Fruit fly (Drosophila melanogaster) whole organism, embryonic: ENCODE data around the gene mask.
A peak's percentile ranks its signal among the peaks of the same experiment; 100 is the strongest.

ENCODE experiments used
- Bteb2 ChIP-seq: fragments of 200-800 bp; sonication (Bioruptor generic); optimal IDR thresholded peaks from 2 replicates; lab custom pipeline; 2016; ENCODE audit warnings: missing biosample characterization, missing genetic modification characterization
- CG1024 ChIP-seq: fragments of 200-800 bp; sonication (Bioruptor generic); IDR thresholded peaks from 2 replicates; pipeline ENCODE4 v1.3.6; 2022; ENCODE audit warnings: missing biosample characterization, missing genetic modification characterization
- CG10654 ChIP-seq: fragments of 200-800 bp; sonication (Bioruptor generic); optimal IDR thresholded peaks from 2 replicates; lab custom pipeline; 2016; ENCODE audit warnings: missing biosample characterization, missing genetic modification characterization
- CG10979 ChIP-seq: fragments of 200-800 bp; sonication (Bioruptor generic); optimal IDR thresholded peaks from 2 replicates; lab custom pipeline; 2018; ENCODE audit warnings: missing biosample characterization, mild to moderate bottlenecking, missing genetic modification characterization, moderate library complexity
- CG12071 ChIP-seq: fragments of 200-800 bp; sonication (Bioruptor generic); optimal IDR thresholded peaks from 3 replicates; lab custom pipeline; 2018; ENCODE audit warnings: missing biosample characterization, mild to moderate bottlenecking, missing genetic modification characterization
- CG12299 ChIP-seq: fragments of 200-800 bp; sonication (Bioruptor generic); optimal IDR thresholded peaks from 2 replicates; lab custom pipeline; 2018; ENCODE audit warnings: missing biosample characterization, mild to moderate bottlenecking, missing genetic modification characterization
- CG12942 ChIP-seq: fragments of 200-800 bp; sonication (Bioruptor generic); optimal IDR thresholded peaks from 3 replicates; lab custom pipeline; 2016; ENCODE audit warnings: missing biosample characterization, missing genetic modification characterization
- CG14710 ChIP-seq: fragments of 200-800 bp; sonication (Bioruptor generic); optimal IDR thresholded peaks from 3 replicates; lab custom pipeline; 2019; ENCODE audit warnings: missing biosample characterization, mild to moderate bottlenecking, missing genetic modification characterization, moderate library complexity
- CG17359 ChIP-seq: fragments of 200-800 bp; sonication (Bioruptor generic); optimal IDR thresholded peaks from 3 replicates; lab custom pipeline; 2018; ENCODE audit warnings: missing biosample characterization, mild to moderate bottlenecking, missing genetic modification characterization, moderate library complexity
- CG17568 ChIP-seq: fragments of 200-800 bp; sonication (Bioruptor generic); optimal IDR thresholded peaks from 2 replicates; lab custom pipeline; 2018; ENCODE audit warnings: missing biosample characterization, mild to moderate bottlenecking, missing genetic modification characterization, moderate library complexity
- CG31224 ChIP-seq: fragments of 200-800 bp; sonication (Bioruptor generic); IDR thresholded peaks from 2 replicates; pipeline ENCODE4 v1.3.6; 2022; ENCODE audit warnings: missing biosample characterization, missing genetic modification characterization
- CG34422 ChIP-seq: fragments of 200-800 bp; sonication (Bioruptor generic); IDR thresholded peaks from 3 replicates; pipeline ENCODE4 v1.3.6; 2022; ENCODE audit warnings: missing biosample characterization, missing genetic modification characterization
- CG3847 ChIP-seq: fragments of 200-800 bp; sonication (Bioruptor generic); IDR thresholded peaks from 2 replicates; pipeline ENCODE4 v1.3.6; 2022; ENCODE audit warnings: missing biosample characterization, missing genetic modification characterization
- CG4328 ChIP-seq: fragments of 200-800 bp; sonication (Bioruptor generic); optimal IDR thresholded peaks from 3 replicates; lab custom pipeline; 2017; ENCODE audit warnings: missing biosample characterization, missing genetic modification reagents, missing genetic modification characterization
- CG4360 ChIP-seq: fragments of 200-800 bp; sonication (Bioruptor generic); IDR thresholded peaks from 2 replicates; pipeline ENCODE4 v1.3.6; 2022; ENCODE audit warnings: missing biosample characterization, missing genetic modification characterization
- CG4617 ChIP-seq: fragments of 200-800 bp; sonication (Bioruptor generic); optimal IDR thresholded peaks from 3 replicates; lab custom pipeline; 2016; ENCODE audit warnings: missing biosample characterization, missing genetic modification characterization, borderline replicate concordance
- CG4707 ChIP-seq: fragments of 200-800 bp; sonication (Bioruptor generic); optimal IDR thresholded peaks from 2 replicates; lab custom pipeline; 2018; ENCODE audit warnings: missing biosample characterization, mild to moderate bottlenecking, missing genetic modification characterization, moderate library complexity
- CG6765 ChIP-seq: fragments of 200-800 bp; sonication (Bioruptor generic); optimal IDR thresholded peaks from 3 replicates; lab custom pipeline; 2017; ENCODE audit warnings: missing biosample characterization, mild to moderate bottlenecking, missing genetic modification characterization
- CG6813 ChIP-seq: fragments of 200-800 bp; sonication (Bioruptor generic); optimal IDR thresholded peaks from 2 replicates; lab custom pipeline; 2017; ENCODE audit warnings: missing biosample characterization, missing genetic modification characterization, mild to moderate bottlenecking, moderate library complexity, missing genetic modification reagents
- CG6854 ChIP-seq: fragments of 200-800 bp; sonication (Bioruptor generic); optimal IDR thresholded peaks from 3 replicates; lab custom pipeline; 2017; ENCODE audit warnings: missing biosample characterization, mild to moderate bottlenecking, missing genetic modification characterization
- CG7271 ChIP-seq: fragments of 200-800 bp; sonication (Bioruptor generic); optimal IDR thresholded peaks from 2 replicates; lab custom pipeline; 2018; ENCODE audit warnings: missing biosample characterization, mild to moderate bottlenecking, missing genetic modification characterization, moderate library complexity
- CG8281 ChIP-seq: fragments of 200-800 bp; sonication (Bioruptor generic); optimal IDR thresholded peaks from 2 replicates; lab custom pipeline; 2018; ENCODE audit warnings: missing biosample characterization, mild to moderate bottlenecking, missing genetic modification characterization, moderate library complexity
- Dip2 ChIP-seq: fragments of 200-800 bp; sonication (Bioruptor generic); IDR thresholded peaks from 2 replicates; pipeline ENCODE4 v1.3.6; 2022; ENCODE audit warnings: missing biosample characterization, missing genetic modification characterization
- Doc2 ChIP-seq: fragments of 200-800 bp; sonication (Bioruptor generic); IDR thresholded peaks from 2 replicates; pipeline ENCODE4 v1.3.6; 2022; ENCODE audit warnings: missing biosample characterization, missing genetic modification characterization
- ERR ChIP-seq: fragments of 200-800 bp; sonication (Bioruptor generic); optimal IDR thresholded peaks from 2 replicates; lab custom pipeline; 2016; ENCODE audit warnings: missing biosample characterization, missing genetic modification characterization
- HLH54F ChIP-seq: fragments of 200-800 bp; sonication (Bioruptor generic); optimal IDR thresholded peaks from 3 replicates; lab custom pipeline; 2016; ENCODE audit warnings: missing biosample characterization, missing genetic modification characterization
- Hr39 ChIP-seq: fragments of >200 bp; optimal IDR thresholded peaks from 2 replicates; lab custom pipeline; 2017
- Meics ChIP-seq: fragments of 200-800 bp; sonication (Bioruptor generic); optimal IDR thresholded peaks from 2 replicates; lab custom pipeline; 2017; ENCODE audit warnings: missing biosample characterization, mild to moderate bottlenecking, missing genetic modification characterization
- Myb ChIP-seq: fragments of 200-800 bp; sonication (Bioruptor generic); optimal IDR thresholded peaks from 2 replicates; lab custom pipeline; 2016; ENCODE audit warnings: missing biosample characterization, missing genetic modification characterization
- Neu2 ChIP-seq: fragments of 200-800 bp; sonication (Bioruptor generic); optimal IDR thresholded peaks from 3 replicates; lab custom pipeline; 2016; ENCODE audit warnings: missing biosample characterization, missing genetic modification characterization, borderline replicate concordance
- NfI ChIP-seq: fragments of 200-800 bp; sonication (Bioruptor generic); optimal IDR thresholded peaks from 3 replicates; lab custom pipeline; 2018; ENCODE audit warnings: missing biosample characterization, mild to moderate bottlenecking, missing genetic modification characterization, moderate library complexity
- Opbp ChIP-seq: fragments of 200-800 bp; sonication (Bioruptor generic); IDR thresholded peaks from 3 replicates; pipeline ENCODE4 v1.3.6; 2022; ENCODE audit warnings: missing biosample characterization, missing genetic modification characterization; ENCODE audit not compliant: partially characterized antibody
- Ravus ChIP-seq: fragments of 200-800 bp; sonication (Bioruptor generic); IDR thresholded peaks from 2 replicates; pipeline ENCODE4 v1.3.6; 2022; ENCODE audit warnings: missing biosample characterization, missing genetic modification characterization
- Sry-δ ChIP-seq: fragments of 200-800 bp; sonication (Bioruptor generic); optimal IDR thresholded peaks from 2 replicates; lab custom pipeline; 2016; ENCODE audit warnings: missing biosample characterization, missing genetic modification characterization
- ab ChIP-seq: fragments of 200-800 bp; sonication (Bioruptor generic); optimal IDR thresholded peaks from 2 replicates; lab custom pipeline; 2016; ENCODE audit warnings: missing biosample characterization, missing genetic modification characterization
- ac ChIP-seq: fragments of 200-800 bp; sonication (Bioruptor generic); optimal IDR thresholded peaks from 3 replicates; lab custom pipeline; 2017; ENCODE audit warnings: missing biosample characterization, mild to moderate bottlenecking, missing genetic modification characterization
- chm ChIP-seq: fragments of 200-800 bp; sonication (Bioruptor generic); IDR thresholded peaks from 2 replicates; pipeline ENCODE4 v1.3.6; 2022; ENCODE audit warnings: missing biosample characterization, missing genetic modification characterization
- danr ChIP-seq: fragments of 200-800 bp; sonication (Bioruptor generic); IDR thresholded peaks from 2 replicates; pipeline ENCODE4 v1.3.6; 2022; ENCODE audit warnings: missing biosample characterization, missing genetic modification characterization
- dm ChIP-seq: fragments of 200-800 bp; sonication (Bioruptor generic); optimal IDR thresholded peaks from 3 replicates; lab custom pipeline; 2016; ENCODE audit warnings: missing biosample characterization, missing genetic modification characterization
- en ChIP-seq: fragments of 200-800 bp; sonication (Bioruptor generic); optimal IDR thresholded peaks from 2 replicates; lab custom pipeline; 2016; ENCODE audit warnings: missing biosample characterization, missing genetic modification characterization
- exex ChIP-seq: fragments of 200-800 bp; sonication (Bioruptor generic); optimal IDR thresholded peaks from 4 replicates; lab custom pipeline; 2018; ENCODE audit warnings: missing biosample characterization, mild to moderate bottlenecking, missing genetic modification characterization, moderate library complexity
- gt ChIP-seq: fragments of 200-800 bp; sonication (Bioruptor generic); IDR thresholded peaks from 2 replicates; pipeline ENCODE4 v1.3.6; 2022; ENCODE audit warnings: missing biosample characterization, missing genetic modification characterization
- hbn ChIP-seq: fragments of 200-800 bp; sonication (Bioruptor generic); IDR thresholded peaks from 2 replicates; pipeline ENCODE4 v1.3.6; 2022; ENCODE audit warnings: missing biosample characterization, missing genetic modification characterization; ENCODE audit not compliant: partially characterized antibody
- inv ChIP-seq: fragments of 200-800 bp; sonication (Bioruptor generic); IDR thresholded peaks from 2 replicates; pipeline ENCODE4 v1.3.6; 2022; ENCODE audit warnings: missing biosample characterization, missing genetic modification characterization; ENCODE audit not compliant: partially characterized antibody
- kay ChIP-seq: fragments of 200-800 bp; sonication (Bioruptor generic); optimal IDR thresholded peaks from 2 replicates; lab custom pipeline; 2016; ENCODE audit warnings: missing biosample characterization, missing genetic modification characterization
- lmd ChIP-seq: fragments of 200-800 bp; sonication (Bioruptor generic); IDR thresholded peaks from 2 replicates; pipeline ENCODE4 v1.3.6; 2022; ENCODE audit warnings: missing biosample characterization, missing genetic modification characterization
- pb ChIP-seq: fragments of 200-800 bp; sonication (Bioruptor generic); optimal IDR thresholded peaks from 3 replicates; lab custom pipeline; 2016; ENCODE audit warnings: missing biosample characterization, missing genetic modification characterization
- pho ChIP-seq: fragments of 200-800 bp; sonication (Bioruptor generic); optimal IDR thresholded peaks from 2 replicates; lab custom pipeline; 2016; ENCODE audit warnings: missing biosample characterization, missing genetic modification characterization
- ranshi ChIP-seq: fragments of 200-800 bp; sonication (Bioruptor generic); IDR thresholded peaks from 2 replicates; pipeline ENCODE4 v1.3.6; 2022; ENCODE audit warnings: missing biosample characterization, missing genetic modification characterization
- seq ChIP-seq: fragments of 200-800 bp; sonication (Bioruptor generic); IDR thresholded peaks from 2 replicates; pipeline ENCODE4 v1.3.6; 2022; ENCODE audit warnings: missing biosample characterization, missing genetic modification characterization
- slp2 ChIP-seq: fragments of 200-800 bp; sonication (Bioruptor generic); optimal IDR thresholded peaks from 2 replicates; lab custom pipeline; 2016; ENCODE audit warnings: missing biosample characterization, missing genetic modification characterization
- sob ChIP-seq: fragments of 200-800 bp; sonication (Bioruptor generic); IDR thresholded peaks from 2 replicates; pipeline ENCODE4 v1.3.6; 2022; ENCODE audit warnings: missing biosample characterization, missing genetic modification characterization
- sqz ChIP-seq: fragments of 200-800 bp; sonication (Bioruptor generic); optimal IDR thresholded peaks from 3 replicates; lab custom pipeline; 2018; ENCODE audit warnings: missing biosample characterization, mild to moderate bottlenecking, missing genetic modification characterization
- vnd ChIP-seq: fragments of 200-800 bp; sonication (Bioruptor generic); IDR thresholded peaks from 3 replicates; pipeline ENCODE4 v1.3.6; 2022; ENCODE audit warnings: missing biosample characterization, missing genetic modification characterization; ENCODE audit not compliant: partially characterized antibody
- z ChIP-seq: fragments of 200-800 bp; sonication (Bioruptor generic); IDR thresholded peaks from 3 replicates; pipeline ENCODE4 v1.3.6; 2022; ENCODE audit warnings: missing biosample characterization, missing genetic modification characterization

mask gene

dm6 chr3R:24226744-24227143 lies 3.6 kb upstream of the mask start, which contains the start of the genes Spps and CG13609 (continued):
- TF ChIP-seq lmd (no peak), CG31224 (no peak), ab (GFP tag; lab: Kevin White, UChicago) (no peak), ranshi (GFP tag; lab: Robert Waterston, UW) (peak; percentile 28; the same call in 1 of the 2 replicates), pb (GFP tag; lab: Kevin White, UChicago) (no peak), pho (GFP tag; lab: Kevin White, UChicago) (no peak), seq (GFP tag; lab: Robert Waterston, UW) (no peak), CG7271 (tag; lab: Kevin White, UChicago) (no peak), CG1024 (GFP tag; lab: Robert Waterston, UW) (no peak), CG10654 (GFP tag; lab: Kevin White, UChicago) (no peak), CG12299 (no peak), Hr39 (no peak), Meics (no peak), slp2 (GFP tag; lab: Kevin White, UChicago) (no peak), CG12942 (GFP tag; lab: Kevin White, UChicago) (no peak), sqz (GFP tag; lab: Kevin White, UChicago) (no peak), CG8281 (tag; lab: Kevin White, UChicago) (no peak), Myb (GFP tag; lab: Kevin White, UChicago) (peak; percentile 95), sob (GFP tag; lab: Robert Waterston, UW) (peak; percentile 47; the same call in 1 of the 2 replicates), CG6854 (GFP tag; lab: Kevin White, UChicago) (no peak), Dip2 (no peak), Doc2 (GFP tag; lab: Robert Waterston, UW) (no peak), inv (peak; percentile 93), CG6765 (GFP tag; lab: Kevin White, UChicago) (no peak), kay (no peak), en (GFP tag; lab: Kevin White, UChicago) (no peak), vnd (GFP tag; lab: Robert Waterston, UW) (peak; percentile 86), gt (no peak), Opbp (GFP tag; lab: Robert Waterston, UW) (peak; percentile 98), Neu2 (GFP tag; lab: Kevin White, UChicago) (no peak), CG4617 (GFP tag; lab: Kevin White, UChicago) (peak; percentile 98), CG6813 (GFP tag; lab: Kevin White, UChicago) (no peak), Sry-δ (peak; percentile 91), CG12071 (GFP tag; lab: Kevin White, UChicago) (no peak), ac (GFP tag; lab: Kevin White, UChicago) (no peak), CG4707 (no peak), hbn (peak; percentile 95), CG17568 (no peak), ERR (GFP tag; lab: Kevin White, UChicago) (peak; percentile 45), Bteb2 (GFP tag; lab: Kevin White, UChicago) (no peak), CG10979 (no peak), CG17359 (no peak)

- TF ChIP-seq z (GFP tag; lab: Robert Waterston, UW) = no peak
- TF ChIP-seq CG3847 (GFP tag; lab: Robert Waterston, UW) = no peak
- TF ChIP-seq dm (GFP tag; lab: Kevin White, UChicago) = no peak
- no peak for TF ChIP-seq CG4360 (GFP tag; lab: Robert Waterston, UW)
- no peak for TF ChIP-seq CG34422 (GFP tag; lab: Robert Waterston, UW)
- TF ChIP-seq CG6813 (GFP tag; lab: Kevin White, UChicago) = no peak
- no peak for TF ChIP-seq danr (GFP tag; lab: Robert Waterston, UW)
- TF ChIP-seq Ravus (GFP tag; lab: Robert Waterston, UW) = no peak
- TF ChIP-seq CG14710 = no peak
- TF ChIP-seq exex (tag; lab: Kevin White, UChicago) = no peak
- TF ChIP-seq HLH54F (GFP tag; lab: Kevin White, UChicago) = no peak
- no peak for TF ChIP-seq Meics
- no peak for TF ChIP-seq NfI (GFP tag; lab: Kevin White, UChicago)
- no peak for TF ChIP-seq chm (GFP tag; lab: Robert Waterston, UW)
- TF ChIP-seq CG4328 (GFP tag; lab: Kevin White, UChicago) = no peak
Observed at dm6 chr3R:24228675-24229074, 1.7 kb upstream of the mask start, which contains the start of gene Acp95EF. TSS of gene Acp95EF (plus strand) at chr3R:24228975.
